Worm (Caenorhabditis elegans): ENCODE results near the gene nipa-1.

Gene nipa-1

ce11 chrIII:3069101-3069500 is 57.8 kb downstream of the nipa-1 start (continued):
- no peak for TF ChIP-seq K12H6.12 (tag; optimal IDR thresholded peaks at IDR 0.05)
- TF ChIP-seq madf-8 (GFP tag; conservative IDR thresholded peaks at IDR 0.05) = no peak
- TF ChIP-seq sdz-38 (tag; optimal IDR thresholded peaks at IDR 0.05) = no peak
- no peak for TF ChIP-seq zfh-2 (GFP tag; conservative IDR thresholded peaks at IDR 0.05)
- TF ChIP-seq T07F8.4 (tag; optimal IDR thresholded peaks at IDR 0.05) = no peak
- no peak for TF ChIP-seq tbx-9 (tag; optimal IDR thresholded peaks at IDR 0.05; ENCODE audit: borderline replicate concordance)
- TF ChIP-seq D2030.7 (GFP tag; IDR thresholded peaks at IDR 0.05) = peak; percentile 32; the same call in 1 of the 2 replicates
- TF ChIP-seq ceh-100 (GFP tag; IDR thresholded peaks at IDR 0.05) = no peak
- no peak for TF ChIP-seq akir-1 (GFP tag; optimal IDR thresholded peaks at IDR 0.05)
- no peak for TF ChIP-seq B0261.1 (tag; optimal IDR thresholded peaks at IDR 0.05)
- no peak for TF ChIP-seq nhr-179 (tag; optimal IDR thresholded peaks at IDR 0.05)
- no peak for TF ChIP-seq rpc-1 (optimal IDR thresholded peaks at IDR 0.05)
- TF ChIP-seq rpc-1 (tag; optimal IDR thresholded peaks at IDR 0.05) = no peak
- TF ChIP-seq C17E4.6 (GFP tag; IDR thresholded peaks at IDR 0.05) = no peak
- TF ChIP-seq let-526 (GFP tag; IDR thresholded peaks at IDR 0.05) = no peak
- no peak for TF ChIP-seq attf-3 (GFP tag; conservative IDR thresholded peaks at IDR 0.05)
- no peak for TF ChIP-seq mel-28 (tag; optimal IDR thresholded peaks at IDR 0.05; ENCODE audit: borderline replicate concordance)
- no peak for TF ChIP-seq hmg-20 (GFP tag; IDR thresholded peaks at IDR 0.05)
- no peak for TF ChIP-seq egl-18 (GFP tag; IDR thresholded peaks at IDR 0.05)
- no peak for TF ChIP-seq mes-4 (tag; optimal IDR thresholded peaks at IDR 0.05)
- no peak for TF ChIP-seq egrh-3 (GFP tag; IDR thresholded peaks at IDR 0.05)
- no peak for TF ChIP-seq ceh-79 (tag; optimal IDR thresholded peaks at IDR 0.05)
- TF ChIP-seq F10E7.11 (tag; optimal IDR thresholded peaks at IDR 0.05) = no peak
- no peak for TF ChIP-seq F23B12.7 (tag; optimal IDR thresholded peaks at IDR 0.05; ENCODE audit: insufficient read depth)
- no peak for TF ChIP-seq ztf-28 (GFP tag; IDR thresholded peaks at IDR 0.05)
- TF ChIP-seq cebp-1 (GFP tag; IDR thresholded peaks at IDR 0.05) = no peak
- TF ChIP-seq cebp-1 (tag; optimal IDR thresholded peaks at IDR 0.05) = no peak
- peak; percentile 88 for TF ChIP-seq B0336.3 (GFP tag; IDR thresholded peaks at IDR 0.05)
- TF ChIP-seq hmg-1.2 (GFP tag; IDR thresholded peaks at IDR 0.05) = no peak
- no peak for TF ChIP-seq somi-1 (GFP tag; optimal IDR thresholded peaks at IDR 0.05)
- no peak for TF ChIP-seq mxl-1 (tag; optimal IDR thresholded peaks at IDR 0.05)
- peak; percentile 65 for TF ChIP-seq rcor-1 (GFP tag; IDR thresholded peaks at IDR 0.05)
- TF ChIP-seq athp-1 (tag; optimal IDR thresholded peaks at IDR 0.05) = no peak
- TF ChIP-seq xnd-1 (tag; optimal IDR thresholded peaks at IDR 0.05) = peak; percentile 36
- TF ChIP-seq ztf-22 (GFP tag; optimal IDR thresholded peaks at IDR 0.05) = no peak
- 0 out of 2 replicates have a peak, but pooled peaks have one; percentile 35 for TF ChIP-seq attf-6 (GFP tag; IDR thresholded peaks at IDR 0.05)
- no peak for TF ChIP-seq K11D2.4 (GFP tag; IDR thresholded peaks at IDR 0.05)
- TF ChIP-seq ztf-26 (tag; optimal IDR thresholded peaks at IDR 0.05) = no peak
- no peak for TF ChIP-seq gei-17 (GFP tag; optimal IDR thresholded peaks at IDR 0.05)
- no peak for TF ChIP-seq F55B11.4 (tag; optimal IDR thresholded peaks at IDR 0.05; ENCODE audit: borderline replicate concordance, insufficient read depth)
- TF ChIP-seq madf-10 (tag; optimal IDR thresholded peaks at IDR 0.05) = no peak
- peak; percentile 66; the same call in 1 of the 2 replicates for TF ChIP-seq mcd-1 (GFP tag; IDR thresholded peaks at IDR 0.05)
- peak; percentile 73 for TF ChIP-seq madf-6 (GFP tag; IDR thresholded peaks at IDR 0.05)
- no peak for TF ChIP-seq nhr-27 (tag; optimal IDR thresholded peaks at IDR 0.05)
- TF ChIP-seq snpc-1.1 (tag; optimal IDR thresholded peaks at IDR 0.05; ENCODE audit: insufficient read depth) = peak; percentile 38
- no peak for TF ChIP-seq F57C9.4 (tag; optimal IDR thresholded peaks at IDR 0.05)
- TF ChIP-seq F49E8.2 (tag; optimal IDR thresholded peaks at IDR 0.05; ENCODE audit: insufficient read depth) = peak; percentile 3
- no peak for TF ChIP-seq repo-1 (tag; optimal IDR thresholded peaks at IDR 0.05)
- no peak for TF ChIP-seq F22D6.2 (tag; optimal IDR thresholded peaks at IDR 0.05)
- peak; percentile 82; the same call in 1 of the 2 replicates for TF ChIP-seq cebp-2 (GFP tag; IDR thresholded peaks at IDR 0.05)
